Worm (Caenorhabditis elegans) whole organism, L4/young adult: ENCODE results near the gene C14A11.2.

Source experiments
- W03F9.2 ChIP-seq: fragments of 150-350 bp; optimal IDR thresholded peaks from 2 replicates; lab custom pipeline; 2014; ENCODE audit warnings: missing biosample characterization, missing genetic modification characterization
- dao-5 ChIP-seq: sonication (generic microtip); optimal IDR thresholded peaks from 2 replicates; lab custom pipeline; 2016; ENCODE audit warnings: missing genotype, missing genetic modification characterization, moderate library complexity, missing compliant biosample characterization

DNA sequence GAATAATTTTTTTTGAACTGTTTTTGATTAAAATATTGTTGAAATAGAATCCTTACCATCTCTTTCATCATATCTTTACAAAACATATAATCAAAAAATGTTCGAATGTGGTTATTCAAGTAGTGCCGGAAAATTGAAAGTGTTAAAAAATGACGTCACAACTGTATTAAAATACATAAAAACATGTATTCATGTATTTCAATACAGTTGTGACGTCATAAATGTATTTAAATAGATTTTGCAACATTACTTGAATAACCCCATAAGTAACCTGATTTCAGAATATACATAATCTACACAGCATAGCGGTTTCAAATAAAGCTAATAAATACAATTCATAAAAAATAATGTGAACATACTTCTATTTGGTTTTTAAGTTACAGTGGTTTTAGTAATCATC is 26.0 kb upstream of the C14A11.2 start:
- no peak for TF ChIP-seq dao-5 (tag; lab: Kevin White, UChicago)
- no peak for TF ChIP-seq W03F9.2 (tag; lab: Kevin White, UChicago)
